Worm (Caenorhabditis elegans): ENCODE data around the gene pnp-1.
A peak's percentile ranks its signal among the peaks of the same experiment; 100 is the strongest.

- peak; percentile 17; the same call in 1 of the 2 replicates for TF ChIP-seq rcor-1 (GFP tag; IDR thresholded peaks at IDR 0.05)
- TF ChIP-seq B0019.2 (GFP tag; conservative IDR thresholded peaks at IDR 0.05) = no peak
- TF ChIP-seq let-526 (GFP tag; IDR thresholded peaks at IDR 0.05) = no peak
Observed at ce11 chrIV:255379-255857, 42.7 kb downstream of the pnp-1 start, which contains the start of gene rcat-1.

All from whole organism, young adult.